Worm (Caenorhabditis elegans): ENCODE results near the gene mrpl-41.

mrpl-41 gene

ce11 chrII:333853-334449 lies 45.2 kb downstream of the mrpl-41 start:
- TF ChIP-seq mdl-1 (tag; optimal IDR thresholded peaks at IDR 0.05), result no peak
- TF ChIP-seq gmeb-1 (tag; optimal IDR thresholded peaks at IDR 0.05), result no peak
- TF ChIP-seq mbf-1 (tag; optimal IDR thresholded peaks at IDR 0.05), result no peak
- TF ChIP-seq blmp-1 (tag; optimal IDR thresholded peaks at IDR 0.05; ENCODE audit: insufficient read depth), result no peak
- TF ChIP-seq Y55F3AM.14 (GFP tag; optimal IDR thresholded peaks at IDR 0.05), result no peak
- TF ChIP-seq fos-1 (tag; optimal IDR thresholded peaks at IDR 0.05), result peak; percentile 18
- no peak for TF ChIP-seq elt-1 (tag; optimal IDR thresholded peaks at IDR 0.05)
- no peak for TF ChIP-seq dmd-4 (tag; optimal IDR thresholded peaks at IDR 0.05)

- TF ChIP-seq nhr-21 (tag; optimal IDR thresholded peaks at IDR 0.05), result peak; percentile 23
- TF ChIP-seq ama-1 (optimal IDR thresholded peaks at IDR 0.05), result no peak
These were observed 46.1 kb downstream of the mrpl-41 start for ce11 chrII:334828-335227.

ce11 chrII:337233-337832 lies 48.6 kb downstream of the mrpl-41 start, which contains the start of gene cpn-2:
TSS of gene cpn-2 (plus strand) at chrII:337782.
- TF ChIP-seq lin-11 (tag; optimal IDR thresholded peaks at IDR 0.05) (no peak), ceh-82 (tag; optimal IDR thresholded peaks at IDR 0.05) (no peak), sma-9 (GFP tag; optimal IDR thresholded peaks at IDR 0.05) (no peak), sma-9 (tag; optimal IDR thresholded peaks at IDR 0.05) (no peak), skn-1 (tag; optimal IDR thresholded peaks at IDR 0.05) (no peak), unc-39 (tag; optimal IDR thresholded peaks at IDR 0.05) (no peak)
